Fruit fly (Drosophila melanogaster): ENCODE results near the gene CG31174.

The CG31174 gene

DNA sequence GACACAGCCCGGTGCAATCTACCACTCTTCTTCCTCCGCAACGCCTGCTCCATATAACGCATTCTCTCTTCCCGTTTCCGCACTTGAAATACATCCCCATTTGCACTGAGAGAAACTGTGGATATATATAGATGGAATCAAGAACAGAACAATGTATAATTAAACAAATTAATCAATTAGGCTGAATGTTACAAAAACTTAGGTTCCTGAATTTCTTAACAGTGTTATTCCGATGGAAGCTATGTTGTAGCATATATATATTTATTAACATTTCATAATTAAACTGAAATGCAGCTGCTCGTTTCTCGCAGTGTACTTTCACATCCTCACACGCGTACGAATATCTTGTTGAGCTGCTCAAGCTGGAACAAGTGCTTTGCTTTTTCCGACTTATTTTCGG, 9.8 kb downstream of the CG31174 start (continued):
- TF ChIP-seq Eip78C (GFP tag) = peak; percentile 98
- TF ChIP-seq CG10631 (GFP tag; optimal IDR thresholded peaks at IDR 0.05) = peak; percentile 88
- peak; percentile 80 for TF ChIP-seq Blimp-1 (GFP tag; optimal IDR thresholded peaks at IDR 0.05)
- TF ChIP-seq ss (GFP tag; optimal IDR thresholded peaks at IDR 0.05) = peak; percentile 85 to 88
- peak; percentile 85 for TF ChIP-seq dsx (GFP tag; optimal IDR thresholded peaks at IDR 0.05; ENCODE audit: poor library complexity, severe bottlenecking)
- peak; percentile 88 for TF ChIP-seq CG3919 (GFP tag; optimal IDR thresholded peaks at IDR 0.05)
- TF ChIP-seq CG8119 (GFP tag; IDR thresholded peaks at IDR 0.05) = peak; percentile 89
- peak; percentile 92 for TF ChIP-seq CG8632 (GFP tag; optimal IDR thresholded peaks at IDR 0.05)
- TF ChIP-seq Lpt (GFP tag; optimal IDR thresholded peaks at IDR 0.05) = peak; percentile 73
- TF ChIP-seq Sox14 (GFP tag; optimal IDR thresholded peaks at IDR 0.05) = peak; percentile 93
- peak; percentile 75 for TF ChIP-seq CG10669 (GFP tag; optimal IDR thresholded peaks at IDR 0.05)
- TF ChIP-seq CG6854 (GFP tag; optimal IDR thresholded peaks at IDR 0.05) = peak; percentile 87
- TF ChIP-seq esn (GFP tag; optimal IDR thresholded peaks at IDR 0.05) = peak; percentile 98
- peak; percentile 96 for TF ChIP-seq Sox102F (GFP tag; optimal IDR thresholded peaks at IDR 0.05)
- peak; percentile 71 for TF ChIP-seq CG6808 (GFP tag; optimal IDR thresholded peaks at IDR 0.05)
- peak; percentile 78 for TF ChIP-seq dac (GFP tag; optimal IDR thresholded peaks at IDR 0.05)
- peak; percentile 78 for TF ChIP-seq Ets96B (tag; optimal IDR thresholded peaks at IDR 0.05)
- peak; percentile 86 for TF ChIP-seq CG4318 (GFP tag; optimal IDR thresholded peaks at IDR 0.05)
- peak; percentile 96 for TF ChIP-seq Hr39 (GFP tag; optimal IDR thresholded peaks at IDR 0.05)

- TF ChIP-seq dsx (GFP tag; optimal IDR thresholded peaks at IDR 0.05; ENCODE audit: poor library complexity, severe bottlenecking) = no peak
- peak; percentile 17 for TF ChIP-seq net (GFP tag; optimal IDR thresholded peaks at IDR 0.05)
- no peak for TF ChIP-seq OdsH (GFP tag; optimal IDR thresholded peaks at IDR 0.05)
- peak in 1 of 2 experiments; percentile 16 for TF ChIP-seq salr (GFP tag; optimal IDR thresholded peaks at IDR 0.05)
- TF ChIP-seq eg (GFP tag; IDR thresholded peaks at IDR 0.05) = peak; percentile 27; the same call in 1 of the 3 replicates
- no peak for TF ChIP-seq CG9139 (GFP tag; optimal IDR thresholded peaks at IDR 0.05)
- no peak for TF ChIP-seq lz (GFP tag; optimal IDR thresholded peaks at IDR 0.05)
Observed at dm6 chr3R:21858290-21858875, 10.9 kb downstream of the CG31174 start.

- TF ChIP-seq lz (GFP tag; optimal IDR thresholded peaks at IDR 0.05) (peak; percentile 3), Ets21C (GFP tag; optimal IDR thresholded peaks at IDR 0.05) (no peak), CG34406 (GFP tag; optimal IDR thresholded peaks at IDR 0.05) (no peak), fd85E (GFP tag; optimal IDR thresholded peaks at IDR 0.05) (no peak), spab (GFP tag; optimal IDR thresholded peaks at IDR 0.05) (no peak), acj6 (GFP tag; optimal IDR thresholded peaks at IDR 0.05) (peak; percentile 8), Sox15 (GFP tag; optimal IDR thresholded peaks at IDR 0.05) (no peak), Hr4 (GFP tag; optimal IDR thresholded peaks at IDR 0.05) (no peak), Hr38 (GFP tag; optimal IDR thresholded peaks at IDR 0.05) (no peak), svp (GFP tag) (peak; percentile 68), CG16779 (tag; optimal IDR thresholded peaks at IDR 0.05) (no peak), pdm3 (GFP tag; optimal IDR thresholded peaks at IDR 0.05) (no peak), CG6163 (GFP tag; IDR thresholded peaks at IDR 0.05) (no peak), CG7368 (GFP tag; optimal IDR thresholded peaks at IDR 0.05) (no peak), CG6854 (GFP tag; optimal IDR thresholded peaks at IDR 0.05) (no peak), CG8119 (GFP tag; IDR thresholded peaks at IDR 0.05) (0 out of 3 replicates have a peak, but pooled peaks have one; percentile 22), CG11294 (GFP tag; IDR thresholded peaks at IDR 0.05) (no peak), CG8632 (GFP tag; optimal IDR thresholded peaks at IDR 0.05) (no peak), dsx (GFP tag; optimal IDR thresholded peaks at IDR 0.05; ENCODE audit: poor library complexity, severe bottlenecking) (no peak), CG32006 (GFP tag; optimal IDR thresholded peaks at IDR 0.05) (no peak), fd59A (GFP tag; optimal IDR thresholded peaks at IDR 0.05) (no peak), Hr39 (GFP tag; optimal IDR thresholded peaks at IDR 0.05) (peak; percentile 17), topi (GFP tag; optimal IDR thresholded peaks at IDR 0.05) (no peak), Eip75B (GFP tag; optimal IDR thresholded peaks at IDR 0.05) (no peak), ss (GFP tag; optimal IDR thresholded peaks at IDR 0.05) (no peak), Ets96B (tag; optimal IDR thresholded peaks at IDR 0.05) (no peak), Eip78C (GFP tag) (peak; percentile 71), CG11902 (GFP tag; optimal IDR thresholded peaks at IDR 0.05) (no peak), cyc (GFP tag; optimal IDR thresholded peaks at IDR 0.05) (peak; percentile 19), Blimp-1 (GFP tag; optimal IDR thresholded peaks at IDR 0.05) (no peak), CG10631 (GFP tag; optimal IDR thresholded peaks at IDR 0.05) (no peak), CG3032 (tag; optimal IDR thresholded peaks at IDR 0.05) (no peak), CG6276 (GFP tag; optimal IDR thresholded peaks at IDR 0.05) (no peak)
Observed at dm6 chr3R:21857509-21857908, 11.8 kb downstream of the CG31174 start.

Data from whole organism, prepupa.